Fruit fly (Drosophila melanogaster): ENCODE results near the gene Trs33.
A peak's percentile ranks its signal among the peaks of the same experiment; 100 is the strongest.

Gene Trs33

DNA sequence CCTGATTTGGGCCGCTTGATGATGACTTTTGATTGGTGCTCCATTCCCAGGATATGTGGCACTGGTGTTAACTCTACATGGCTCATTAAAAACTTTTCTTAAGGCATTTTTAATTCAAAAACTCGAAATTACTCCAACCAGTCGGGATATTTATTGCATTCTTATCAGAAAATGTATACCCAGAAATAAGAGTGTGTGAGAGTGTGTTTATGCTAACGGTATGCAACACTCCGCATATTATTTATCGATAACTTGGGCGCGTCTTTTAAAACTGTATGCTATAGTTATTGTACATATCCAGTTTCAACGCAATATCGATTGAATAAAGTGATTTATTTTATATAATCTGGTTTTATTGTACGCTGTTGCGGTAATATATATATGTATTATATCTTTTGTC lies 16.7 kb upstream of the Trs33 start, which contains the start of gene CG34404 (continued):
- TF ChIP-seq dpn (GFP tag; optimal IDR thresholded peaks at IDR 0.05) (peak in 1 of 2 experiments; percentile 8), BtbVII (GFP tag; optimal IDR thresholded peaks at IDR 0.05) (no peak), gem (tag; optimal IDR thresholded peaks at IDR 0.05) (no peak), CG2202 (tag; optimal IDR thresholded peaks at IDR 0.05) (no peak), gfzf (GFP tag; optimal IDR thresholded peaks at IDR 0.05) (no peak), ranshi (GFP tag; IDR thresholded peaks at IDR 0.05) (no peak), CG4730 (GFP tag; IDR thresholded peaks at IDR 0.05) (no peak), Dek (tag; optimal IDR thresholded peaks at IDR 0.05) (no peak), CG10431 (GFP tag; optimal IDR thresholded peaks at IDR 0.05) (no peak)

DNA sequence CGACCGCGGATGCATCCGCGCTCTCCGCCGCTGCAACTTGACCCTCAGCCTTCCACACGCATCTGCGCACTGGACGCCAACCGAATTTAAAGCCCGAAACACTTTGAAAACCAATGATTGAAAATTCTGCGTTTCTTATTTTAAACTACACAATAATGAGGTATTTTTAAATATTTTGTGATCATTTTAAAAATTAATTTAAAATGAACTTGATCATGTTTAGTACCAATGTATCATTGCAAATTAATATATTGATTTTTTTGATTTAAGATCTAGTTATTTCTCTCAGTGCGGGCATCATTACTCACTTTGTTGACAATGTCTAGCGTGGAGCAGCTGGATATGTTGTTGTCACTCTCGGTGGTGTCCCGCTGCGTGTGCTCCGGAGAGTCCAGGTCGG lies 16.0 kb upstream of the Trs33 start:
- TF ChIP-seq Meics (GFP tag; optimal IDR thresholded peaks at IDR 0.05) (peak; percentile 13), fd96Cb (tag; optimal IDR thresholded peaks at IDR 0.05) (peak; percentile 29), CG6683 (GFP tag; optimal IDR thresholded peaks at IDR 0.05) (peak; percentile 8), croc (GFP tag; conservative IDR thresholded peaks at IDR 0.05) (no peak), CG34422 (GFP tag; IDR thresholded peaks at IDR 0.05) (no peak), CG13424 (tag; optimal IDR thresholded peaks at IDR 0.05) (peak; percentile 40), CrebB (tag; optimal IDR thresholded peaks at IDR 0.05) (no peak), Xrp1 (GFP tag; IDR thresholded peaks at IDR 0.05) (peak; percentile 41; the same call in 1 of the 2 replicates), ewg (GFP tag; optimal IDR thresholded peaks at IDR 0.05) (peak; percentile 83), luna (GFP tag; optimal IDR thresholded peaks at IDR 0.05) (no peak), gem (tag; optimal IDR thresholded peaks at IDR 0.05) (peak; percentile 82), ase (GFP tag; IDR thresholded peaks at IDR 0.05) (no peak), CG1647 (GFP tag; optimal IDR thresholded peaks at IDR 0.05) (no peak), YL-1 (GFP tag; optimal IDR thresholded peaks at IDR 0.05) (no peak), CG31388 (GFP tag; optimal IDR thresholded peaks at IDR 0.05) (no peak), hkb (optimal IDR thresholded peaks at IDR 0.05) (no peak), hkb (GFP tag; IDR thresholded peaks at IDR 0.05) (peak; percentile 63), salm (tag; optimal IDR thresholded peaks at IDR 0.05) (peak; percentile 16), CG9817 (tag; optimal IDR thresholded peaks at IDR 0.05) (peak; percentile 39), ash1 (GFP tag; optimal IDR thresholded peaks at IDR 0.05) (no peak), Ravus (GFP tag; IDR thresholded peaks at IDR 0.05) (no peak), CG17328 (GFP tag; IDR thresholded peaks at IDR 0.05) (peak; percentile 59), CG6654 (GFP tag; optimal IDR thresholded peaks at IDR 0.05) (no peak), HLH3B (GFP tag; IDR thresholded peaks at IDR 0.05) (peak; percentile 64; the same call in 1 of the 2 replicates), Dbx (GFP tag; IDR thresholded peaks at IDR 0.05) (0 out of 3 replicates have a peak, but pooled peaks have one; percentile 29), CG7556 (GFP tag; optimal IDR thresholded peaks at IDR 0.05) (peak; percentile 73), CG31365 (tag; optimal IDR thresholded peaks at IDR 0.05) (no peak), tin (GFP tag; optimal IDR thresholded peaks at IDR 0.05) (no peak), CG17359 (tag; optimal IDR thresholded peaks at IDR 0.05) (peak; percentile 45), Fer1 (GFP tag; optimal IDR thresholded peaks at IDR 0.05) (peak; percentile 59), NC2α (GFP tag; optimal IDR thresholded peaks at IDR 0.05) (no peak), CG14965 (GFP tag; optimal IDR thresholded peaks at IDR 0.05; ENCODE audit: borderline replicate concordance) (no peak), grau (tag; optimal IDR thresholded peaks at IDR 0.05) (peak; percentile 51), pan (optimal IDR thresholded peaks at IDR 0.05) (no peak), pan (GFP tag; optimal IDR thresholded peaks at IDR 0.05 in 1 of 2, IDR thresholded peaks at IDR 0.05 in 1 of 2) (peak in 1 of 2 experiments; percentile 65), Oli (tag; optimal IDR thresholded peaks at IDR 0.05) (peak; percentile 25), dimm (GFP tag; IDR thresholded peaks at IDR 0.05) (no peak), kay (GFP tag; optimal IDR thresholded peaks at IDR 0.05) (no peak), CG15601 (tag; optimal IDR thresholded peaks at IDR 0.05) (no peak), CG6689 (GFP tag; IDR thresholded peaks at IDR 0.05) (0 out of 2 replicates have a peak, but pooled peaks have one; percentile 29), Mad (GFP tag; optimal IDR thresholded peaks at IDR 0.05) (no peak), H2.0 (GFP tag; IDR thresholded peaks at IDR 0.05) (peak; percentile 23; the same call in 1 of the 2 replicates), z (GFP tag; IDR thresholded peaks at IDR 0.05) (no peak)

Measured in whole organism, embryonic.